Fruit fly (Drosophila melanogaster): Measurements from ENCODE around the gene Tsp3A.

Gene Tsp3A

DNA sequence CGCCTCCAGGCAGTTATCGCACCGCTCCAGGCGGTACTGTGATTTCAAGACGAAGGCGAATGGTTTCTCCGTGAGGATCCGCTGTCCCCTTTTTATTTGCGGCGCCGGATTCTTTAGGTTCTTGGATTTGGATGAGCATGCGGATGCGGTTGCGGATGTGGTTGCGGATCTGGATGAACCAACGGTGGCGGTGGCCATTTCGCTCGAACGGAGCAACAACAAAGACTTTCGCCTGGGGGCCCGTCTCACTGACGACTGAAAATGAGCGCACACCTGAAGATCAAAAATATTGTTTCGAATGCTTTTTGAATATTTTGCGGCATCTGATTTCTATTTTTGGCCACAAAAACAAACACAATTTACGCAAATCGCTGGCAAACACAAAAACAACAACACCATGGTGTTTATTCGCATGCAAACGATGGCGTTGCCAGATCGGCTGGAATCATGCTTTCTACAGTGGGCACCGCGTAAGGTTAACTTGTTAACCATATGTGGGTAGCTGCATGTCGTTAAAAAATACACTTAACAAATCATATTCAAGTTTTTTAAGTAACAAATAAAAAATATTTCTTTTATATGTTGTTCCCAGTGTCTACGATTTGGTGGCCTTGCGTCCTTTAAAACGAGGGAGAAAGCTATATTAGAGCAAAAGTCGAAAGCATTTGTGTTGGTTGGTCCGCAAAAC is 10.9 kb downstream of the Tsp3A start, which contains the start of gene Smyd3 (continued):
- TF ChIP-seq CG12769 (tag; optimal IDR thresholded peaks at IDR 0.05) (no peak), CG17359 (tag; optimal IDR thresholded peaks at IDR 0.05) (peak; percentile 76), CG42726 (GFP tag; IDR thresholded peaks at IDR 0.05; ENCODE audit: partially characterized antibody) (no peak), Elba2 (GFP tag; optimal IDR thresholded peaks at IDR 0.05) (no peak), CG4282 (GFP tag; optimal IDR thresholded peaks at IDR 0.05) (no peak), bbx (GFP tag; IDR thresholded peaks at IDR 0.05; ENCODE audit: partially characterized antibody) (no peak), CG10654 (GFP tag; optimal IDR thresholded peaks at IDR 0.05) (peak; percentile 64), CG7745 (tag; optimal IDR thresholded peaks at IDR 0.05) (no peak), her (GFP tag; optimal IDR thresholded peaks at IDR 0.05) (peak; percentile 67), exex (tag; optimal IDR thresholded peaks at IDR 0.05) (no peak), CG2678 (tag; optimal IDR thresholded peaks at IDR 0.05) (no peak), sd (tag; optimal IDR thresholded peaks at IDR 0.05) (no peak), CG8944 (GFP tag; optimal IDR thresholded peaks at IDR 0.05) (peak; percentile 67), gcm2 (GFP tag; optimal IDR thresholded peaks at IDR 0.05) (peak; percentile 63), sqz (GFP tag; optimal IDR thresholded peaks at IDR 0.05) (no peak), CG14710 (tag; optimal IDR thresholded peaks at IDR 0.05) (peak; percentile 58), Stat92E (GFP tag; optimal IDR thresholded peaks at IDR 0.05) (no peak), tna (GFP tag; IDR thresholded peaks at IDR 0.05; ENCODE audit: partially characterized antibody) (no peak), CG32767 (GFP tag; IDR thresholded peaks at IDR 0.05) (peak; percentile 37; the same call in 1 of the 2 replicates), cas (GFP tag; IDR thresholded peaks at IDR 0.05) (peak; percentile 71), Aef1 (GFP tag; IDR thresholded peaks at IDR 0.05) (peak; percentile 87), Lim3 (GFP tag; IDR thresholded peaks at IDR 0.05) (no peak), twi (tag; optimal IDR thresholded peaks at IDR 0.05) (peak; percentile 28), ewg (GFP tag; optimal IDR thresholded peaks at IDR 0.05) (peak; percentile 50), CG10267 (tag; optimal IDR thresholded peaks at IDR 0.05) (peak; percentile 53), CG10431 (GFP tag; optimal IDR thresholded peaks at IDR 0.05) (peak; percentile 20), tin (GFP tag; optimal IDR thresholded peaks at IDR 0.05) (peak; percentile 69), Sox100B (GFP tag; optimal IDR thresholded peaks at IDR 0.05) (no peak), so (GFP tag; IDR thresholded peaks at IDR 0.05) (peak; percentile 69; the same call in 1 of the 3 replicates), hth (optimal IDR thresholded peaks at IDR 0.05) (no peak), Adf1 (GFP tag; IDR thresholded peaks at IDR 0.05) (peak; percentile 29; the same call in 1 of the 2 replicates), BtbVII (GFP tag; optimal IDR thresholded peaks at IDR 0.05) (peak; percentile 40), Sin3A (optimal IDR thresholded peaks at IDR 0.05) (no peak), Mrtf (GFP tag; IDR thresholded peaks at IDR 0.05) (peak; percentile 72; the same call in 2 of the 3 replicates), en (GFP tag; optimal IDR thresholded peaks at IDR 0.05) (peak; percentile 58), hkb (optimal IDR thresholded peaks at IDR 0.05) (no peak), hkb (GFP tag; IDR thresholded peaks at IDR 0.05) (peak; percentile 88), ash1 (GFP tag; optimal IDR thresholded peaks at IDR 0.05) (no peak), Ets97D (GFP tag; optimal IDR thresholded peaks at IDR 0.05) (peak; percentile 65), chinmo (GFP tag; IDR thresholded peaks at IDR 0.05; ENCODE audit: partially characterized antibody) (no peak), ap (GFP tag; IDR thresholded peaks at IDR 0.05) (peak; percentile 72), zen2 (GFP tag; IDR thresholded peaks at IDR 0.05; ENCODE audit: partially characterized antibody) (no peak), pzg (GFP tag; optimal IDR thresholded peaks at IDR 0.05) (peak; percentile 43), Usf (GFP tag; optimal IDR thresholded peaks at IDR 0.05) (peak; percentile 54), Sry-β (GFP tag; optimal IDR thresholded peaks at IDR 0.05) (no peak), z (GFP tag; IDR thresholded peaks at IDR 0.05) (no peak), Nf-YA (GFP tag; IDR thresholded peaks at IDR 0.05) (peak; percentile 72), Sox102F (GFP tag; optimal IDR thresholded peaks at IDR 0.05) (peak; percentile 79), CG3838 (GFP tag; optimal IDR thresholded peaks at IDR 0.05) (peak; percentile 50), fru (optimal IDR thresholded peaks at IDR 0.05) (no peak), CG30403 (GFP tag; optimal IDR thresholded peaks at IDR 0.05) (peak; percentile 85)
